Worm (Caenorhabditis elegans) whole organism, early embryonic: ENCODE measurements around the gene zmp-1.

ENCODE experiments used
- F13C5.2 ChIP-seq: sonication (generic microtip); optimal IDR thresholded peaks from 2 replicates; lab custom pipeline; 2017; ENCODE audit warnings: mild to moderate bottlenecking, missing genetic modification characterization, inconsistent platforms, missing compliant biosample characterization
- ama-1 ChIP-seq: fragments of 150-350 bp; optimal IDR thresholded peaks from 2 replicates; lab custom pipeline; 2014
- ceh-36 ChIP-seq: sonication (generic microtip); optimal IDR thresholded peaks from 2 replicates; lab custom pipeline; 2016; ENCODE audit warnings: missing genetic modification characterization, inconsistent platforms, missing compliant biosample characterization
- hnd-1 ChIP-seq: sonication (generic microtip); optimal IDR thresholded peaks from 2 replicates; lab custom pipeline; 2016; ENCODE audit warnings: missing genetic modification characterization, missing compliant biosample characterization
- pes-1 ChIP-seq: fragments of 200-800 bp; sonication (Bioruptor generic); IDR thresholded peaks from 2 replicates; pipeline ENCODE4 v1.3.6; 2022; ENCODE audit warnings: missing genetic modification reagents, missing genetic modification characterization, missing compliant biosample characterization
- scrt-1 ChIP-seq: fragments of 200-800 bp; sonication (Bioruptor generic); IDR thresholded peaks from 2 replicates; pipeline ENCODE4 v1.3.6; 2022; ENCODE audit warnings: missing genetic modification characterization, missing compliant biosample characterization

ce11 chrIII:5882284-5882683 lies 50.5 kb downstream of the zmp-1 start:
- peak; percentile 14 for TF ChIP-seq ama-1 (lab: Kevin White, UChicago)
- no peak for TF ChIP-seq F13C5.2 (tag; lab: Kevin White, UChicago)
- no peak for TF ChIP-seq scrt-1 (GFP tag; lab: Robert Waterston, UW)
- TF ChIP-seq hnd-1 (tag; lab: Kevin White, UChicago) = no peak
- TF ChIP-seq pes-1 = no peak
- TF ChIP-seq ceh-36 = no peak
